In genomic region chr2L:5271081-5271480, dm6 we compare ENCODE assay signal across 1 fruit fly cellular context.
A peak's percentile ranks its signal among the peaks of the same experiment; 100 is the strongest.
TF ChIP-seq lines count a peak whose summit lies in the region.

Gene tkv, minus strand, starts transcription at chr2L:5271384.

TF ChIP-seq in whole organism, embryonic, 481 proteins besides CTCF, POLR2A, EP300 and RAD21 (continued from another document and continues in another):
- TF ChIP-seq Hr39 (optimal IDR thresholded peaks at IDR 0.05; lab: Kevin White, UChicago) (no peak), amos (GFP tag; IDR thresholded peaks at IDR 0.05; lab: Robert Waterston, UW; ENCODE audit: partially characterized antibody) (peak; percentile 93), croc (GFP tag; conservative IDR thresholded peaks at IDR 0.05; lab: Robert Waterston, UW) (no peak), corto (GFP tag; optimal IDR thresholded peaks at IDR 0.05; lab: Kevin White, UChicago) (no peak), CG16779 (GFP tag; IDR thresholded peaks at IDR 0.05; lab: Robert Waterston, UW) (no peak), Antp (GFP tag; optimal IDR thresholded peaks at IDR 0.05; lab: Kevin White, UChicago) (no peak), CG34224 (GFP tag; IDR thresholded peaks at IDR 0.05; lab: Robert Waterston, UW; ENCODE audit: partially characterized antibody) (peak; percentile 76), chm (GFP tag; IDR thresholded peaks at IDR 0.05; lab: Robert Waterston, UW) (no peak), disco-r (GFP tag; optimal IDR thresholded peaks at IDR 0.05; lab: Kevin White, UChicago) (no peak), az2 (GFP tag; optimal IDR thresholded peaks at IDR 0.05; lab: Kevin White, UChicago) (no peak), mirr (GFP tag; optimal IDR thresholded peaks at IDR 0.05; lab: Kevin White, UChicago) (no peak), CG12236 (GFP tag; optimal IDR thresholded peaks at IDR 0.05; lab: Kevin White, UChicago) (no peak), tx (GFP tag; optimal IDR thresholded peaks at IDR 0.05; lab: Kevin White, UChicago) (no peak), sens-2 (GFP tag; IDR thresholded peaks at IDR 0.05; lab: Robert Waterston, UW) (no peak), Fer1 (GFP tag; optimal IDR thresholded peaks at IDR 0.05; lab: Kevin White, UChicago) (no peak), NC2β (GFP tag; optimal IDR thresholded peaks at IDR 0.05; lab: Kevin White, UChicago) (no peak), CG6175 (GFP tag; IDR thresholded peaks at IDR 0.05; lab: Robert Waterston, UW) (no peak), Ssrp (tag; optimal IDR thresholded peaks at IDR 0.05; lab: Kevin White, UChicago) (no peak), so (GFP tag; IDR thresholded peaks at IDR 0.05; lab: Robert Waterston, UW) (no peak), CG7745 (tag; optimal IDR thresholded peaks at IDR 0.05; lab: Kevin White, UChicago) (no peak), Atf-2 (GFP tag; optimal IDR thresholded peaks at IDR 0.05; lab: Kevin White, UChicago) (no peak), zen2 (GFP tag; IDR thresholded peaks at IDR 0.05; lab: Robert Waterston, UW; ENCODE audit: partially characterized antibody) (peak; percentile 56; the same call in 2 of the 3 replicates), CG10979 (tag; optimal IDR thresholded peaks at IDR 0.05; lab: Kevin White, UChicago) (no peak), Sry-δ (GFP tag; optimal IDR thresholded peaks at IDR 0.05; lab: Kevin White, UChicago) (peak; percentile 69), sisA (GFP tag; IDR thresholded peaks at IDR 0.05; lab: Robert Waterston, UW) (no peak), CG18599 (GFP tag; optimal IDR thresholded peaks at IDR 0.05; lab: Kevin White, UChicago) (no peak), bowl (GFP tag; IDR thresholded peaks at IDR 0.05; lab: Robert Waterston, UW) (no peak), bbx (GFP tag; IDR thresholded peaks at IDR 0.05; lab: Robert Waterston, UW; ENCODE audit: partially characterized antibody) (peak; percentile 90), repo (GFP tag; optimal IDR thresholded peaks at IDR 0.05; lab: Kevin White, UChicago) (no peak), sc (optimal IDR thresholded peaks at IDR 0.05; lab: Kevin White, UChicago) (no peak), sc (GFP tag; optimal IDR thresholded peaks at IDR 0.05; lab: Kevin White, UChicago) (no peak), aop (GFP tag; IDR thresholded peaks at IDR 0.05; lab: Robert Waterston, UW) (no peak), sob (GFP tag; IDR thresholded peaks at IDR 0.05; lab: Robert Waterston, UW) (no peak), Mad (GFP tag; optimal IDR thresholded peaks at IDR 0.05; lab: Kevin White, UChicago) (no peak), Abd-B (GFP tag; optimal IDR thresholded peaks at IDR 0.05; lab: Kevin White, UChicago) (no peak), CG33557 (GFP tag; optimal IDR thresholded peaks at IDR 0.05; lab: Kevin White, UChicago) (no peak), tin (GFP tag; optimal IDR thresholded peaks at IDR 0.05; lab: Kevin White, UChicago) (no peak), Side (GFP tag; optimal IDR thresholded peaks at IDR 0.05; lab: Kevin White, UChicago) (no peak), CG15011 (GFP tag; optimal IDR thresholded peaks at IDR 0.05; lab: Kevin White, UChicago) (no peak), org-1 (GFP tag; optimal IDR thresholded peaks at IDR 0.05; lab: Kevin White, UChicago) (no peak), prd (optimal IDR thresholded peaks at IDR 0.05; lab: Kevin White, UChicago) (no peak), prd (GFP tag; IDR thresholded peaks at IDR 0.05; lab: Robert Waterston, UW) (no peak), lilli (GFP tag; optimal IDR thresholded peaks at IDR 0.05; lab: Kevin White, UChicago) (no peak), Deaf1 (tag; optimal IDR thresholded peaks at IDR 0.05; lab: Kevin White, UChicago) (no peak), tio (GFP tag; optimal IDR thresholded peaks at IDR 0.05; lab: Kevin White, UChicago) (no peak), pb (GFP tag; optimal IDR thresholded peaks at IDR 0.05; lab: Kevin White, UChicago) (no peak), kay (GFP tag; optimal IDR thresholded peaks at IDR 0.05; lab: Kevin White, UChicago) (no peak), CG12155 (GFP tag; optimal IDR thresholded peaks at IDR 0.05; lab: Kevin White, UChicago) (no peak), CG7372 (GFP tag; IDR thresholded peaks at IDR 0.05; lab: Robert Waterston, UW) (no peak), Sin3A (optimal IDR thresholded peaks at IDR 0.05; lab: Kevin White, UChicago) (no peak), ab (GFP tag; optimal IDR thresholded peaks at IDR 0.05; lab: Kevin White, UChicago) (no peak), BEAF-32 (GFP tag; optimal IDR thresholded peaks at IDR 0.05; lab: Kevin White, UChicago) (peak; percentile 78), exex (tag; optimal IDR thresholded peaks at IDR 0.05; lab: Kevin White, UChicago) (peak; percentile 35), Drgx (GFP tag; IDR thresholded peaks at IDR 0.05; lab: Robert Waterston, UW) (no peak), Ets65A (GFP tag; lab: Kevin White, UChicago) (no peak), CG17802 (tag; optimal IDR thresholded peaks at IDR 0.05; lab: Kevin White, UChicago) (no peak), CG30020 (tag; optimal IDR thresholded peaks at IDR 0.05; lab: Kevin White, UChicago) (no peak), CG8290 (GFP tag; optimal IDR thresholded peaks at IDR 0.05; lab: Kevin White, UChicago) (no peak), CG8290 (tag; optimal IDR thresholded peaks at IDR 0.05; lab: Kevin White, UChicago) (no peak), chinmo (GFP tag; IDR thresholded peaks at IDR 0.05; lab: Robert Waterston, UW; ENCODE audit: partially characterized antibody) (peak; percentile 95), ac (GFP tag; optimal IDR thresholded peaks at IDR 0.05; lab: Kevin White, UChicago) (no peak), sqz (GFP tag; optimal IDR thresholded peaks at IDR 0.05; lab: Kevin White, UChicago) (no peak), CG11696 (GFP tag; IDR thresholded peaks at IDR 0.05; lab: Robert Waterston, UW) (no peak), Camta (GFP tag; optimal IDR thresholded peaks at IDR 0.05; lab: Kevin White, UChicago) (no peak), dmrt99B (tag; optimal IDR thresholded peaks at IDR 0.05; lab: Kevin White, UChicago) (no peak), CG14050 (GFP tag; IDR thresholded peaks at IDR 0.05; lab: Robert Waterston, UW) (no peak), NC2α (GFP tag; optimal IDR thresholded peaks at IDR 0.05; lab: Kevin White, UChicago) (no peak), nmo (GFP tag; optimal IDR thresholded peaks at IDR 0.05; lab: Kevin White, UChicago) (no peak), slou (GFP tag; optimal IDR thresholded peaks at IDR 0.05; lab: Kevin White, UChicago) (no peak), CG14441 (GFP tag; IDR thresholded peaks at IDR 0.05; lab: Robert Waterston, UW) (no peak), twi (tag; optimal IDR thresholded peaks at IDR 0.05; lab: Kevin White, UChicago) (no peak), CG3726 (GFP tag; IDR thresholded peaks at IDR 0.05; lab: Robert Waterston, UW) (no peak), pnt (GFP tag; optimal IDR thresholded peaks at IDR 0.05; lab: Kevin White, UChicago) (no peak), slp2 (GFP tag; optimal IDR thresholded peaks at IDR 0.05; lab: Kevin White, UChicago) (no peak), nau (GFP tag; optimal IDR thresholded peaks at IDR 0.05; lab: Kevin White, UChicago) (no peak), sens (GFP tag; lab: Kevin White, UChicago) (no peak), CG12104 (GFP tag; optimal IDR thresholded peaks at IDR 0.05; lab: Kevin White, UChicago) (no peak), fd3F (GFP tag; optimal IDR thresholded peaks at IDR 0.05; lab: Kevin White, UChicago) (no peak), CG13287 (GFP tag; IDR thresholded peaks at IDR 0.05; lab: Robert Waterston, UW; ENCODE audit: partially characterized antibody) (peak; percentile 85), Elba2 (GFP tag; optimal IDR thresholded peaks at IDR 0.05; lab: Kevin White, UChicago) (no peak), ash1 (GFP tag; optimal IDR thresholded peaks at IDR 0.05; lab: Kevin White, UChicago) (no peak), CG17361 (GFP tag; IDR thresholded peaks at IDR 0.05; lab: Robert Waterston, UW) (no peak), rib (GFP tag; IDR thresholded peaks at IDR 0.05; lab: Robert Waterston, UW) (no peak), CG8089 (GFP tag; optimal IDR thresholded peaks at IDR 0.05; lab: Kevin White, UChicago) (no peak), CG12071 (GFP tag; optimal IDR thresholded peaks at IDR 0.05; lab: Kevin White, UChicago) (no peak), tgo (GFP tag; IDR thresholded peaks at IDR 0.05; lab: Robert Waterston, UW) (no peak), Doc3 (GFP tag; IDR thresholded peaks at IDR 0.05; lab: Robert Waterston, UW; ENCODE audit: partially characterized antibody) (peak; percentile 68), CG10209 (GFP tag; optimal IDR thresholded peaks at IDR 0.05; lab: Kevin White, UChicago) (no peak), CG12299 (tag; optimal IDR thresholded peaks at IDR 0.05; lab: Kevin White, UChicago) (no peak), NFAT (GFP tag; IDR thresholded peaks at IDR 0.05; lab: Robert Waterston, UW) (no peak), salm (tag; optimal IDR thresholded peaks at IDR 0.05; lab: Kevin White, UChicago) (no peak), HLH54F (GFP tag; optimal IDR thresholded peaks at IDR 0.05; lab: Kevin White, UChicago) (no peak), Dfd (GFP tag; optimal IDR thresholded peaks at IDR 0.05; lab: Kevin White, UChicago) (no peak), CG2202 (tag; optimal IDR thresholded peaks at IDR 0.05; lab: Kevin White, UChicago) (no peak), Atf6 (GFP tag; IDR thresholded peaks at IDR 0.05; lab: Robert Waterston, UW) (no peak), grau (tag; optimal IDR thresholded peaks at IDR 0.05; lab: Kevin White, UChicago) (no peak), CG16813 (GFP tag; IDR thresholded peaks at IDR 0.05; lab: Robert Waterston, UW; ENCODE audit: partially characterized antibody) (peak; percentile 77), CG34422 (GFP tag; IDR thresholded peaks at IDR 0.05; lab: Robert Waterston, UW) (no peak), CG12391 (tag; optimal IDR thresholded peaks at IDR 0.05; lab: Kevin White, UChicago) (no peak), kah (GFP tag; optimal IDR thresholded peaks at IDR 0.05; lab: Kevin White, UChicago) (no peak), crp (GFP tag; optimal IDR thresholded peaks at IDR 0.05; lab: Kevin White, UChicago) (no peak), phol (tag; optimal IDR thresholded peaks at IDR 0.05; lab: Kevin White, UChicago) (peak; percentile 15), CG7786 (GFP tag; optimal IDR thresholded peaks at IDR 0.05; lab: Kevin White, UChicago) (no peak), CG8388 (GFP tag; optimal IDR thresholded peaks at IDR 0.05; lab: Kevin White, UChicago) (no peak), CG13775 (GFP tag; optimal IDR thresholded peaks at IDR 0.05; lab: Kevin White, UChicago) (no peak), CG7928 (GFP tag; optimal IDR thresholded peaks at IDR 0.05; lab: Kevin White, UChicago) (no peak), CG10321 (GFP tag; IDR thresholded peaks at IDR 0.05; lab: Robert Waterston, UW) (no peak), Dek (tag; optimal IDR thresholded peaks at IDR 0.05; lab: Kevin White, UChicago) (no peak), mam (GFP tag; optimal IDR thresholded peaks at IDR 0.05; lab: Kevin White, UChicago) (no peak), wek (GFP tag; optimal IDR thresholded peaks at IDR 0.05; lab: Kevin White, UChicago) (no peak), inv (GFP tag; IDR thresholded peaks at IDR 0.05; lab: Robert Waterston, UW; ENCODE audit: partially characterized antibody) (peak; percentile 83), tll (GFP tag; optimal IDR thresholded peaks at IDR 0.05; lab: Kevin White, UChicago) (peak in 1 of 2 experiments; percentile 50), CG6654 (GFP tag; optimal IDR thresholded peaks at IDR 0.05; lab: Kevin White, UChicago) (no peak), Bgb (GFP tag; IDR thresholded peaks at IDR 0.05; lab: Robert Waterston, UW; ENCODE audit: partially characterized antibody) (peak; percentile 84), Max (GFP tag; optimal IDR thresholded peaks at IDR 0.05; lab: Kevin White, UChicago) (no peak), Med (GFP tag; lab: Kevin White, UChicago) (no peak), Atf3 (GFP tag; optimal IDR thresholded peaks at IDR 0.05; lab: Kevin White, UChicago) (no peak), CG1792 (GFP tag; optimal IDR thresholded peaks at IDR 0.05; lab: Kevin White, UChicago) (no peak), sim (GFP tag; IDR thresholded peaks at IDR 0.05; lab: Robert Waterston, UW) (no peak), CG4404 (GFP tag; IDR thresholded peaks at IDR 0.05; lab: Robert Waterston, UW) (no peak), dm (GFP tag; optimal IDR thresholded peaks at IDR 0.05; lab: Kevin White, UChicago) (no peak), dysf (GFP tag; IDR thresholded peaks at IDR 0.05; lab: Robert Waterston, UW) (no peak), CG2116 (GFP tag; optimal IDR thresholded peaks at IDR 0.05; lab: Kevin White, UChicago) (peak; percentile 14), Dip2 (GFP tag; IDR thresholded peaks at IDR 0.05; lab: Robert Waterston, UW) (no peak), Eip74EF (GFP tag; optimal IDR thresholded peaks at IDR 0.05; lab: Kevin White, UChicago) (no peak), esg (GFP tag; conservative IDR thresholded peaks at IDR 0.05; lab: Robert Waterston, UW) (no peak), CG7357 (GFP tag; IDR thresholded peaks at IDR 0.05; lab: Robert Waterston, UW) (no peak), CG2889 (GFP tag; IDR thresholded peaks at IDR 0.05; lab: Robert Waterston, UW) (no peak), HmgZ (tag; optimal IDR thresholded peaks at IDR 0.05; lab: Kevin White, UChicago) (no peak), usp (GFP tag; optimal IDR thresholded peaks at IDR 0.05; lab: Kevin White, UChicago) (no peak), CG10267 (tag; optimal IDR thresholded peaks at IDR 0.05; lab: Kevin White, UChicago) (no peak), wor (GFP tag; IDR thresholded peaks at IDR 0.05; lab: Robert Waterston, UW) (no peak), Lim3 (GFP tag; IDR thresholded peaks at IDR 0.05; lab: Robert Waterston, UW) (no peak), ato (GFP tag; IDR thresholded peaks at IDR 0.05; lab: Robert Waterston, UW; ENCODE audit: partially characterized antibody) (peak; percentile 57; the same call in 1 of the 2 replicates), Gsc (GFP tag; IDR thresholded peaks at IDR 0.05; lab: Robert Waterston, UW) (no peak), CG3281 (GFP tag; optimal IDR thresholded peaks at IDR 0.05; lab: Kevin White, UChicago) (no peak), Vsx1 (GFP tag; optimal IDR thresholded peaks at IDR 0.05; lab: Kevin White, UChicago) (no peak), Dll (GFP tag; IDR thresholded peaks at IDR 0.05; lab: Robert Waterston, UW; ENCODE audit: partially characterized antibody) (peak; percentile 88), sug (tag; optimal IDR thresholded peaks at IDR 0.05; lab: Kevin White, UChicago) (no peak), CG10274 (GFP tag; optimal IDR thresholded peaks at IDR 0.05; lab: Kevin White, UChicago) (no peak), Hand (GFP tag; optimal IDR thresholded peaks at IDR 0.05; lab: Kevin White, UChicago) (no peak)
